Fruit fly (Drosophila melanogaster): ENCODE results near the gene CG14285.

Gene CG14285

DNA sequence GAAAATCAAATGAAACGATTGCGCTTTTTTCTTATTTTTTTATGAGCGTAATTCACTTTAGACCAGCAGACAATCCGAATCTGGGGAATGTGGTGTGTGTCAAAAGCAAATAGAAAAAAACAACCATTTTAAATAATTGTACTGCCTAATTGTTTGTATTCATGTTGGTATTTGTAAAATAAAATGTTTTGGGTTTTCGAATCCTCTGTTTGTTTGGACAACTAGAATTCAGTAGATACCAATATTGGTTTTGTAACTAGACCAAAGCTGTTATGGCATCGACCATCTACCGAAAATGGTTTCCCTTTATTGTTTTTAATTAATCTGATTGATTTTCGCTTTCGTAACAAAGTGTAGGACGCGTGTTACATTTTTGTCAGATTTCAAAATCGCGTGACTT is 14.0 kb upstream of the CG14285 start (continued):
- no peak for TF ChIP-seq GATAe (GFP tag; conservative IDR thresholded peaks at IDR 0.05)
- no peak for TF ChIP-seq nau (GFP tag; optimal IDR thresholded peaks at IDR 0.05)
- TF ChIP-seq CG31441 (GFP tag; IDR thresholded peaks at IDR 0.05): no peak
- no peak for TF ChIP-seq sima (GFP tag; optimal IDR thresholded peaks at IDR 0.05)
- TF ChIP-seq Mes4 (GFP tag; optimal IDR thresholded peaks at IDR 0.05): no peak
- no peak for TF ChIP-seq CG9437 (GFP tag; optimal IDR thresholded peaks at IDR 0.05)
- no peak for TF ChIP-seq al (GFP tag; IDR thresholded peaks at IDR 0.05)
- no peak for TF ChIP-seq bbx (GFP tag; IDR thresholded peaks at IDR 0.05; ENCODE audit: partially characterized antibody)
- no peak for TF ChIP-seq Dll (GFP tag; IDR thresholded peaks at IDR 0.05; ENCODE audit: partially characterized antibody)
- no peak for TF ChIP-seq nerfin-1 (tag; optimal IDR thresholded peaks at IDR 0.05)
- TF ChIP-seq Hr51 (GFP tag; optimal IDR thresholded peaks at IDR 0.05): no peak
- TF ChIP-seq CG7839 (tag; optimal IDR thresholded peaks at IDR 0.05): peak; percentile 53
- peak; percentile 47 for TF ChIP-seq Fer3 (tag; optimal IDR thresholded peaks at IDR 0.05)
- no peak for TF ChIP-seq bowl (GFP tag; IDR thresholded peaks at IDR 0.05)
- no peak for TF ChIP-seq CG4424 (GFP tag; optimal IDR thresholded peaks at IDR 0.05)
- TF ChIP-seq CG14441 (GFP tag; IDR thresholded peaks at IDR 0.05): no peak
- TF ChIP-seq repo (GFP tag; optimal IDR thresholded peaks at IDR 0.05): no peak
- no peak for TF ChIP-seq CG15479 (GFP tag; optimal IDR thresholded peaks at IDR 0.05)
- no peak for TF ChIP-seq CG7786 (GFP tag; optimal IDR thresholded peaks at IDR 0.05)
- no peak for TF ChIP-seq Awh (GFP tag; IDR thresholded peaks at IDR 0.05)
- no peak for TF ChIP-seq CG13287 (GFP tag; IDR thresholded peaks at IDR 0.05; ENCODE audit: partially characterized antibody)
- TF ChIP-seq hkb (optimal IDR thresholded peaks at IDR 0.05): no peak
- no peak for TF ChIP-seq hkb (GFP tag; IDR thresholded peaks at IDR 0.05)
- TF ChIP-seq mirr (GFP tag; optimal IDR thresholded peaks at IDR 0.05): no peak
- no peak for TF ChIP-seq CG2199 (GFP tag; IDR thresholded peaks at IDR 0.05)
- TF ChIP-seq gt (GFP tag; IDR thresholded peaks at IDR 0.05): no peak
- peak; percentile 59 for TF ChIP-seq CG15696 (tag; optimal IDR thresholded peaks at IDR 0.05)
- no peak for TF ChIP-seq YL-1 (GFP tag; optimal IDR thresholded peaks at IDR 0.05)
- TF ChIP-seq chif (GFP tag; optimal IDR thresholded peaks at IDR 0.05): no peak
- no peak for TF ChIP-seq kni (GFP tag; optimal IDR thresholded peaks at IDR 0.05)
- peak in 1 of 2 experiments; percentile 51 for TF ChIP-seq Pdp1 (GFP tag; optimal IDR thresholded peaks at IDR 0.05)
- TF ChIP-seq Rfx (GFP tag; IDR thresholded peaks at IDR 0.05): peak; percentile 36; the same call in 1 of the 2 replicates
- no peak for TF ChIP-seq gro (GFP tag; optimal IDR thresholded peaks at IDR 0.05)
- TF ChIP-seq org-1 (GFP tag; optimal IDR thresholded peaks at IDR 0.05): no peak
- TF ChIP-seq knrl (GFP tag; IDR thresholded peaks at IDR 0.05; ENCODE audit: partially characterized antibody): no peak
- TF ChIP-seq CG8089 (GFP tag; optimal IDR thresholded peaks at IDR 0.05): no peak
- no peak for TF ChIP-seq CG18476 (GFP tag; optimal IDR thresholded peaks at IDR 0.05)
- no peak for TF ChIP-seq ssp (GFP tag; IDR thresholded peaks at IDR 0.05)
- no peak for TF ChIP-seq nerfin-2 (GFP tag; IDR thresholded peaks at IDR 0.05; ENCODE audit: partially characterized antibody)
- no peak for TF ChIP-seq CG7357 (GFP tag; IDR thresholded peaks at IDR 0.05)
- TF ChIP-seq pzg (GFP tag; optimal IDR thresholded peaks at IDR 0.05): no peak
- TF ChIP-seq CG10543 (GFP tag; optimal IDR thresholded peaks at IDR 0.05): no peak
- no peak for TF ChIP-seq salm (tag; optimal IDR thresholded peaks at IDR 0.05)
- no peak for TF ChIP-seq row (GFP tag; IDR thresholded peaks at IDR 0.05)
- TF ChIP-seq Jarid2 (GFP tag; optimal IDR thresholded peaks at IDR 0.05): peak; percentile 4
- no peak for TF ChIP-seq unc-4 (GFP tag; IDR thresholded peaks at IDR 0.05; ENCODE audit: partially characterized antibody)
- no peak for TF ChIP-seq eve (GFP tag; optimal IDR thresholded peaks at IDR 0.05)
- TF ChIP-seq zen (tag; optimal IDR thresholded peaks at IDR 0.05): peak; percentile 43
- peak; percentile 39 for TF ChIP-seq Meics (GFP tag; optimal IDR thresholded peaks at IDR 0.05)
- peak; percentile 10 for TF ChIP-seq CG4854 (GFP tag; optimal IDR thresholded peaks at IDR 0.05)
- no peak for TF ChIP-seq Sry-β (GFP tag; optimal IDR thresholded peaks at IDR 0.05)

All from whole organism, embryonic.